In the genomic region with DNA sequence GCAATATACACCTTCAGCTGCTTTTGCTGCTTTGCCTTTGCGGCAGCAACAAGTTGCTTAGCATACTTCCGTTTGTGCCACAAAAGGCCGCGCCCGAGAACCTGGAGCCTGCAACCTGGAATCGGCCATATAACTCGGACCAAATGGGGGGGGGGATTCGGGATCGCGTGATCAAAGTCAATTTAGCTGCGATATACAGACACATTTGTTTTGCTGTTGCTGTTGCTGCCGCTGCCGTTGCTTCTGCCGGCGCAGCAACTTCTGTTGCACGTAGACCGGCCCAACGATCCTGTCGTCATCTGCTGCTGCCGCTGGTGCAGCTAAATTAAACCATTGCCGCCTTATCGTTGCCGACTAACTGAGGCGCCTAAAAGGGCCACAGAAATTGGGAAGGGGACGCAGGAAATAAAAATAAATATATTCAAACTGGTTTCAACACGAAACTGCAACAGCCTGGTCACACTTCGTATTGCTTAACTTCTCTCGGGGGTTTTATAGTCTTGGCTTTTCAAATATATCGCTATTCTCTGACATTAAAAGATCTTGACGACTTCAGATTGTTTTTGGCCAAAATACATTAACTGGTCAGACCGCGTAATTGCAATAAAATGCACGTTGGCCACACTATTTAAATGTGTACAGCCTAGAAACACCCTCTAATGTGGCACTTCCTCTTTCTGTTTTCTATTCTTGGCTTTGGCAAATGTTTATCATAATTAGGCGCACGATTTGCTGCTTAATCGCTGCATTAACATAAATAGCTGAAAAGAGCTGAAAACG, we compare ENCODE assay signal across 3 fruit fly cellular contexts.
TF ChIP-seq lines count a peak whose summit lies in the region.

No protein-coding gene starts in this region.

- no peak for TF ChIP-seq CTCF in whole organism, embryonic (GFP tag; optimal IDR thresholded peaks at IDR 0.05; lab: Kevin White, UChicago)

TF ChIP-seq in whole organism, embryonic, 481 proteins besides CTCF, POLR2A, EP300 and RAD21:
- no peak for TF ChIP-seq Oli (tag; optimal IDR thresholded peaks at IDR 0.05; lab: Kevin White, UChicago)
- no peak for TF ChIP-seq Atf3 (GFP tag; optimal IDR thresholded peaks at IDR 0.05; lab: Kevin White, UChicago)
- 0 out of 3 replicates have a peak, but pooled peaks have one; percentile 13 for TF ChIP-seq Doc3 (GFP tag; IDR thresholded peaks at IDR 0.05; lab: Robert Waterston, UW; ENCODE audit: partially characterized antibody)
- no peak for TF ChIP-seq CG12104 (GFP tag; optimal IDR thresholded peaks at IDR 0.05; lab: Kevin White, UChicago)
- TF ChIP-seq zfh1 (GFP tag; IDR thresholded peaks at IDR 0.05; lab: Robert Waterston, UW) = 0 out of 3 replicates have a peak, but pooled peaks have one; percentile 10
- TF ChIP-seq Meics (GFP tag; optimal IDR thresholded peaks at IDR 0.05; lab: Kevin White, UChicago) = no peak
- peak; percentile 95 for TF ChIP-seq stwl (tag; optimal IDR thresholded peaks at IDR 0.05; lab: Kevin White, UChicago)
- no peak for TF ChIP-seq trem (tag; optimal IDR thresholded peaks at IDR 0.05; lab: Kevin White, UChicago)
- no peak for TF ChIP-seq NC2α (GFP tag; optimal IDR thresholded peaks at IDR 0.05; lab: Kevin White, UChicago)
- peak; percentile 16 for TF ChIP-seq CG11504 (tag; optimal IDR thresholded peaks at IDR 0.05; lab: Kevin White, UChicago)
- no peak for TF ChIP-seq NC2β (GFP tag; optimal IDR thresholded peaks at IDR 0.05; lab: Kevin White, UChicago)
- TF ChIP-seq sr (GFP tag; IDR thresholded peaks at IDR 0.05; lab: Robert Waterston, UW) = no peak
- TF ChIP-seq Six4 (GFP tag; optimal IDR thresholded peaks at IDR 0.05; lab: Kevin White, UChicago) = no peak
- TF ChIP-seq Ets65A (GFP tag; lab: Kevin White, UChicago) = peak; percentile 63
- TF ChIP-seq bbx (GFP tag; IDR thresholded peaks at IDR 0.05; lab: Robert Waterston, UW; ENCODE audit: partially characterized antibody) = no peak
- peak; percentile 67 for TF ChIP-seq sens (GFP tag; lab: Kevin White, UChicago)
- 0 out of 4 replicates have a peak, but pooled peaks have one; percentile 30 for TF ChIP-seq Dll (GFP tag; IDR thresholded peaks at IDR 0.05; lab: Robert Waterston, UW; ENCODE audit: partially characterized antibody)
- no peak for TF ChIP-seq esg (GFP tag; conservative IDR thresholded peaks at IDR 0.05; lab: Robert Waterston, UW)
- TF ChIP-seq ase (GFP tag; IDR thresholded peaks at IDR 0.05; lab: Robert Waterston, UW) = no peak
TF ChIP-seq in whole organism, embryonic: peak in this region for 7.

TF ChIP-seq in whole organism, prepupa, 60 proteins besides CTCF, POLR2A, EP300 and RAD21:
- TF ChIP-seq Blimp-1 (GFP tag; optimal IDR thresholded peaks at IDR 0.05; lab: Kevin White, UChicago) = no peak
- TF ChIP-seq svp (GFP tag; lab: Kevin White, UChicago) = peak; percentile 36
- TF ChIP-seq eg (GFP tag; IDR thresholded peaks at IDR 0.05; lab: Robert Waterston, UW) = no peak
- no peak for TF ChIP-seq CG16779 (tag; optimal IDR thresholded peaks at IDR 0.05; lab: Kevin White, UChicago)
- no peak for TF ChIP-seq CG10669 (GFP tag; optimal IDR thresholded peaks at IDR 0.05; lab: Kevin White, UChicago)
- no peak for TF ChIP-seq Ets96B (tag; optimal IDR thresholded peaks at IDR 0.05; lab: Kevin White, UChicago)
- peak; percentile 33 for TF ChIP-seq Eip78C (GFP tag; lab: Kevin White, UChicago)
- no peak for TF ChIP-seq esn (GFP tag; optimal IDR thresholded peaks at IDR 0.05; lab: Kevin White, UChicago)
- no peak for TF ChIP-seq CG8632 (GFP tag; optimal IDR thresholded peaks at IDR 0.05; lab: Kevin White, UChicago)
- peak; percentile 14 to 99 for TF ChIP-seq ss (GFP tag; optimal IDR thresholded peaks at IDR 0.05; lab: Kevin White, UChicago)

TF ChIP-seq in whole organism, pupa, 21 proteins besides CTCF, POLR2A, EP300 and RAD21:
- TF ChIP-seq D1 (tag; optimal IDR thresholded peaks at IDR 0.05; lab: Kevin White, UChicago) = no peak
- peak; percentile 33 for TF ChIP-seq CG13204 (GFP tag; optimal IDR thresholded peaks at IDR 0.05; lab: Kevin White, UChicago)
- TF ChIP-seq Pif1A (GFP tag; optimal IDR thresholded peaks at IDR 0.05; lab: Kevin White, UChicago) = no peak
- TF ChIP-seq CG15710 (tag; optimal IDR thresholded peaks at IDR 0.05; lab: Kevin White, UChicago) = no peak
